Worm (Caenorhabditis elegans) whole organism, L2 larva: Measurements from ENCODE around the gene dhs-27.

ENCODE experiments used
- C34F6.9 ChIP-seq: fragments of 150-350 bp; optimal IDR thresholded peaks from 2 replicates; lab custom pipeline; 2014; ENCODE audit warnings: missing biosample characterization, missing genetic modification characterization
- F13H6.1 ChIP-seq: sonication (generic microtip); optimal IDR thresholded peaks from 2 replicates; lab custom pipeline; 2016; ENCODE audit warnings: missing genetic modification characterization, missing compliant biosample characterization
- R02D3.7 ChIP-seq: fragments of 150-350 bp; optimal IDR thresholded peaks from 2 replicates; lab custom pipeline; 2014; ENCODE audit warnings: missing biosample characterization, missing genetic modification characterization
- Y55F3AM.14 ChIP-seq: fragments of 200-800 bp; sonication (Bioruptor generic); optimal IDR thresholded peaks from 2 replicates; lab custom pipeline; 2018; ENCODE audit warnings: mild to moderate bottlenecking, missing genetic modification characterization, missing compliant biosample characterization
- ZK546.5 ChIP-seq: sonication (generic microtip); optimal IDR thresholded peaks from 2 replicates; lab custom pipeline; 2017; ENCODE audit warnings: missing biosample characterization, missing genetic modification characterization
- aly-2 ChIP-seq: fragments of 150-350 bp; optimal IDR thresholded peaks from 2 replicates; lab custom pipeline; 2014; ENCODE audit warnings: missing biosample characterization, missing genetic modification characterization
- ama-1 ChIP-seq: fragments of 150-350 bp; optimal IDR thresholded peaks from 2 replicates; lab custom pipeline; 2018; ENCODE audit warnings: inconsistent platforms
- blmp-1 ChIP-seq: sonication (generic microtip); optimal IDR thresholded peaks from 2 replicates; lab custom pipeline; 2017; ENCODE audit warnings: missing genetic modification characterization, mild to moderate bottlenecking, missing compliant biosample characterization, antibody characterized with exemption, moderate library complexity; ENCODE audit not compliant: insufficient read depth
- ceh-82 ChIP-seq: fragments of 150-350 bp; optimal IDR thresholded peaks from 2 replicates; lab custom pipeline; 2014; ENCODE audit warnings: missing biosample characterization, missing genetic modification characterization
- dmd-4 ChIP-seq: sonication (generic microtip); optimal IDR thresholded peaks from 2 replicates; lab custom pipeline; 2017; ENCODE audit warnings: missing biosample characterization, missing genetic modification characterization
- elt-1 ChIP-seq: fragments of 150-350 bp; optimal IDR thresholded peaks from 2 replicates; lab custom pipeline; 2014; ENCODE audit warnings: missing biosample characterization, missing genetic modification characterization
- elt-3 ChIP-seq: sonication (generic microtip); optimal IDR thresholded peaks from 2 replicates; lab custom pipeline; 2017; ENCODE audit warnings: missing biosample characterization, missing genetic modification characterization
- fos-1 ChIP-seq: fragments of 150-350 bp; optimal IDR thresholded peaks from 2 replicates; lab custom pipeline; 2014; ENCODE audit warnings: missing biosample characterization, missing genetic modification characterization
- gmeb-1 ChIP-seq: fragments of 150-350 bp; optimal IDR thresholded peaks from 2 replicates; lab custom pipeline; 2014; ENCODE audit warnings: missing biosample characterization, missing genetic modification characterization
- lin-13 ChIP-seq: fragments of 150-350 bp; optimal IDR thresholded peaks from 2 replicates; lab custom pipeline; 2014; ENCODE audit warnings: missing biosample characterization, missing genetic modification reagents, missing genetic modification characterization
- lin-39 ChIP-seq: fragments of 150-350 bp; optimal IDR thresholded peaks from 2 replicates; lab custom pipeline; 2014; ENCODE audit warnings: missing biosample characterization, missing genetic modification reagents, missing genetic modification characterization
- lsy-2 ChIP-seq, 2 experiments: fragments of 150-350 bp in 1 of 2; sonication (generic microtip) in 1 of 2; optimal IDR thresholded peaks; 2 replicates each; lab custom pipeline; 2014 to 2017; ENCODE audit warnings: missing biosample characterization in 2 of 2, missing genetic modification characterization in 2 of 2
- mab-5 ChIP-seq: fragments of 150-350 bp; optimal IDR thresholded peaks from 2 replicates; lab custom pipeline; 2014; ENCODE audit warnings: missing biosample characterization, missing genetic modification characterization
- mbf-1 ChIP-seq: sonication (generic microtip); optimal IDR thresholded peaks from 2 replicates; lab custom pipeline; 2017; ENCODE audit warnings: missing biosample characterization, missing genetic modification characterization
- mdl-1 ChIP-seq, 2 experiments: fragments of 150-350 bp in 1 of 2; sonication (generic microtip) in 1 of 2; optimal IDR thresholded peaks; 2 replicates each; lab custom pipeline; 2017; ENCODE audit warnings: missing biosample characterization in 2 of 2, missing genetic modification characterization in 2 of 2
- nhr-11 ChIP-seq: fragments of 150-350 bp; optimal IDR thresholded peaks from 2 replicates; lab custom pipeline; 2014; ENCODE audit warnings: missing biosample characterization, missing genetic modification characterization
- nhr-129 ChIP-seq: fragments of 150-350 bp; optimal IDR thresholded peaks from 2 replicates; lab custom pipeline; 2014; ENCODE audit warnings: missing biosample characterization, missing genetic modification characterization
- nhr-21 ChIP-seq: fragments of 150-350 bp; optimal IDR thresholded peaks from 2 replicates; lab custom pipeline; 2014; ENCODE audit warnings: missing biosample characterization, missing genetic modification characterization
- nhr-25 ChIP-seq: fragments of 150-350 bp; sonication (generic microtip); optimal IDR thresholded peaks from 3 replicates; lab custom pipeline; 2014; ENCODE audit warnings: missing biosample characterization, missing genetic modification characterization
- nhr-6 ChIP-seq: fragments of 150-350 bp; optimal IDR thresholded peaks from 2 replicates; lab custom pipeline; 2014; ENCODE audit warnings: missing biosample characterization, missing genetic modification characterization
- nhr-77 ChIP-seq: fragments of 150-350 bp; optimal IDR thresholded peaks from 2 replicates; lab custom pipeline; 2014; ENCODE audit warnings: missing biosample characterization, missing genetic modification characterization
- sem-4 ChIP-seq: fragments of 150-350 bp; optimal IDR thresholded peaks from 2 replicates; lab custom pipeline; 2014; ENCODE audit warnings: missing biosample characterization, missing genetic modification reagents, missing genetic modification characterization
- sma-3 ChIP-seq: sonication (generic microtip); optimal IDR thresholded peaks from 2 replicates; lab custom pipeline; 2016; ENCODE audit warnings: missing genetic modification reagents, missing genetic modification characterization, missing compliant biosample characterization
- sma-9 ChIP-seq, 2 experiments: fragments of 150-350 bp in 1 of 2; sonication (generic microtip) in 1 of 2; optimal IDR thresholded peaks; 2 replicates each; lab custom pipeline; 2014 to 2016; ENCODE audit warnings: missing genetic modification characterization in 2 of 2, mild to moderate bottlenecking in 1 of 2, missing biosample characterization in 1 of 2, missing compliant biosample characterization in 1 of 2, missing genetic modification reagents in 1 of 2, moderate library complexity in 1 of 2
- snpc-4 ChIP-seq: fragments of 150-350 bp; optimal IDR thresholded peaks from 2 replicates; lab custom pipeline; 2014; ENCODE audit warnings: missing biosample characterization, missing genetic modification characterization
- unc-39 ChIP-seq: fragments of 150-350 bp; optimal IDR thresholded peaks from 2 replicates; lab custom pipeline; 2014; ENCODE audit warnings: missing biosample characterization, missing genetic modification characterization
- unc-55 ChIP-seq: fragments of 150-350 bp; sonication (generic microtip); optimal IDR thresholded peaks from 3 replicates; lab custom pipeline; 2014; ENCODE audit warnings: missing biosample characterization, missing genetic modification reagents, missing genetic modification characterization
- zag-1 ChIP-seq: fragments of 150-350 bp; optimal IDR thresholded peaks from 2 replicates; lab custom pipeline; 2014; ENCODE audit warnings: missing biosample characterization, missing genetic modification characterization
- ztf-1 ChIP-seq: fragments of 200-800 bp; sonication (Bioruptor generic); conservative IDR thresholded peaks from 2 replicates; pipeline ENCODE4 v1.3.6; 2022; ENCODE audit warnings: missing genetic modification characterization, missing compliant biosample characterization
- ztf-11 ChIP-seq: sonication (generic microtip); optimal IDR thresholded peaks from 2 replicates; lab custom pipeline; 2017; ENCODE audit warnings: missing biosample characterization, missing genetic modification characterization
- ztf-4 ChIP-seq: fragments of 150-350 bp; optimal IDR thresholded peaks from 2 replicates; lab custom pipeline; 2014; ENCODE audit warnings: missing biosample characterization, missing genetic modification characterization

The dhs-27 gene

ce11 chrX:3414660-3415144 is at the start of gene dhs-27:
TSS of gene dhs-27 (minus strand) at chrX:3414710.
- TF ChIP-seq ceh-82 (tag; lab: Kevin White, UChicago) (no peak), blmp-1 (no peak), nhr-25 (peak; percentile 37)

- TF ChIP-seq lsy-2 (tag; optimal IDR thresholded peaks at IDR 0.05; lab: Kevin White, UChicago): no peak
- TF ChIP-seq dmd-4 (tag; lab: Kevin White, UChicago): no peak
- TF ChIP-seq ztf-11 (tag; lab: Kevin White, UChicago): no peak
- no peak for TF ChIP-seq nhr-11 (tag; lab: Kevin White, UChicago)
- TF ChIP-seq nhr-6 (tag; lab: Kevin White, UChicago): no peak
- TF ChIP-seq, all 48 proteins: peak for 0
Observed at ce11 chrX:3463875-3464274, 49.4 kb upstream of the dhs-27 start.

- TF ChIP-seq mdl-1 (tag; optimal IDR thresholded peaks at IDR 0.05; lab: Kevin White, UChicago) (no peak), fos-1 (tag; lab: Kevin White, UChicago) (no peak), ztf-1 (GFP tag; lab: Robert Waterston, UW) (no peak), lin-39 (tag; lab: Kevin White, UChicago) (no peak), sem-4 (no peak), ZK546.5 (tag; lab: Kevin White, UChicago) (no peak), elt-3 (no peak), sma-9 (GFP tag; optimal IDR thresholded peaks at IDR 0.05; lab: Kevin White, UChicago) (no peak), sma-9 (tag; optimal IDR thresholded peaks at IDR 0.05; lab: Kevin White, UChicago) (no peak), nhr-11 (tag; lab: Kevin White, UChicago) (no peak), R02D3.7 (tag; lab: Kevin White, UChicago) (no peak), Y55F3AM.14 (no peak), C34F6.9 (tag; lab: Kevin White, UChicago) (no peak)
Observed at ce11 chrX:3462086-3462485, 47.6 kb upstream of the dhs-27 start.

- TF ChIP-seq lsy-2 (tag; optimal IDR thresholded peaks at IDR 0.05; lab: Kevin White, UChicago) (peak in 1 of 2 experiments; percentile 19), sma-9 (GFP tag; optimal IDR thresholded peaks at IDR 0.05; lab: Kevin White, UChicago) (peak; percentile 61), sma-9 (tag; optimal IDR thresholded peaks at IDR 0.05; lab: Kevin White, UChicago) (no peak), F13H6.1 (tag; lab: Kevin White, UChicago) (peak; percentile 76), nhr-25 (no peak), nhr-77 (tag; lab: Kevin White, UChicago) (no peak), mab-5 (peak; percentile 82), lin-39 (tag; lab: Kevin White, UChicago) (peak; percentile 65), unc-55 (GFP tag; lab: Kevin White, UChicago) (peak; percentile 2), C34F6.9 (tag; lab: Kevin White, UChicago) (peak; percentile 22)
Observed at ce11 chrX:3455561-3455960, 41.1 kb upstream of the dhs-27 start.

- TF ChIP-seq ztf-4 (tag; lab: Kevin White, UChicago) (no peak), sma-3 (GFP tag; lab: Kevin White, UChicago) (no peak), zag-1 (tag; lab: Kevin White, UChicago) (no peak), snpc-4 (tag; lab: Kevin White, UChicago) (no peak), elt-1 (tag; lab: Kevin White, UChicago) (no peak)
Observed at ce11 chrX:3453870-3454269, 39.4 kb upstream of the dhs-27 start.

- TF ChIP-seq nhr-21 (tag; lab: Kevin White, UChicago) (no peak), gmeb-1 (tag; lab: Kevin White, UChicago) (no peak)
Observed at ce11 chrX:3451122-3451521, 36.6 kb upstream of the dhs-27 start, which contains the start of gene ZK813.5. TSS of gene ZK813.5 (minus strand) at chrX:3451222.

ce11 chrX:3446011-3446410 is 31.5 kb upstream of the dhs-27 start, which contains the start of gene ZK813.1:
TSS of gene ZK813.1 (plus strand) at chrX:3446311.
- TF ChIP-seq sma-9 (GFP tag; optimal IDR thresholded peaks at IDR 0.05; lab: Kevin White, UChicago) (no peak), sma-9 (tag; optimal IDR thresholded peaks at IDR 0.05; lab: Kevin White, UChicago) (no peak), sem-4 (no peak), aly-2 (tag; lab: Kevin White, UChicago) (no peak), lsy-2 (tag; optimal IDR thresholded peaks at IDR 0.05; lab: Kevin White, UChicago) (no peak), lin-13 (GFP tag; lab: Kevin White, UChicago) (no peak), R02D3.7 (tag; lab: Kevin White, UChicago) (no peak), unc-39 (tag; lab: Kevin White, UChicago) (no peak), ama-1 (lab: Kevin White, UChicago) (no peak), nhr-21 (tag; lab: Kevin White, UChicago) (no peak), mbf-1 (no peak), dmd-4 (tag; lab: Kevin White, UChicago) (no peak), nhr-11 (tag; lab: Kevin White, UChicago) (no peak), nhr-129 (tag; lab: Kevin White, UChicago) (no peak), ZK546.5 (tag; lab: Kevin White, UChicago) (no peak)
- TF ChIP-seq, all 48 proteins: peak for 0
